Worm (Caenorhabditis elegans) whole organism, late embryonic: ENCODE results near the gene rps-4.

Experiments used
- hlh-30 ChIP-seq: sonication (generic microtip); optimal IDR thresholded peaks from 2 replicates; lab custom pipeline; 2017; ENCODE audit warnings: antibody characterized with exemption, missing genetic modification characterization, missing compliant biosample characterization; ENCODE audit not compliant: insufficient read depth
- odd-2 ChIP-seq: sonication (generic microtip); optimal IDR thresholded peaks from 2 replicates; lab custom pipeline; 2017; ENCODE audit warnings: antibody characterized with exemption, mild to moderate bottlenecking, missing genetic modification characterization, missing compliant biosample characterization
- pax-1 ChIP-seq: fragments of 150-350 bp; optimal IDR thresholded peaks from 2 replicates; lab custom pipeline; 2014; ENCODE audit warnings: missing biosample characterization, missing genetic modification characterization
- pha-4 ChIP-seq: fragments of 150-350 bp; optimal IDR thresholded peaks from 2 replicates; lab custom pipeline; 2018; ENCODE audit warnings: missing biosample characterization, missing genetic modification reagents, missing genetic modification characterization

- TF ChIP-seq pax-1 (no peak), pha-4 (tag; lab: Kevin White, UChicago) (no peak), hlh-30 (no peak), odd-2 (tag; lab: Kevin White, UChicago) (no peak)
Measured at ce11 chrIV:7048637-7049245, 35.7 kb downstream of the rps-4 start.
